Worm (Caenorhabditis elegans) whole organism, L1 larva: Measurements from ENCODE around the gene lact-3.
A peak's percentile ranks its signal among the peaks of the same experiment; 100 is the strongest.

ENCODE experiments used
- C16A3.4 ChIP-seq: fragments of 150-350 bp; optimal IDR thresholded peaks from 2 replicates; lab custom pipeline; 2014; ENCODE audit warnings: missing biosample characterization, missing genetic modification characterization
- C34B4.2 ChIP-seq: sonication (generic microtip); optimal IDR thresholded peaks from 2 replicates; lab custom pipeline; 2017; ENCODE audit warnings: mild to moderate bottlenecking, missing genetic modification characterization, missing compliant biosample characterization
- aha-1 ChIP-seq: fragments of 150-350 bp; optimal IDR thresholded peaks from 2 replicates; lab custom pipeline; 2014; ENCODE audit warnings: missing biosample characterization, missing genetic modification characterization
- alr-1 ChIP-seq: fragments of 200-800 bp; sonication (Bioruptor generic); optimal IDR thresholded peaks from 2 replicates; lab custom pipeline; 2018; ENCODE audit warnings: borderline replicate concordance, mild to moderate bottlenecking, missing genetic modification characterization, missing compliant biosample characterization
- aly-2 ChIP-seq: fragments of 150-350 bp; optimal IDR thresholded peaks from 2 replicates; lab custom pipeline; 2014; ENCODE audit warnings: missing biosample characterization, missing genetic modification characterization
- blmp-1 ChIP-seq: fragments of 150-350 bp; optimal IDR thresholded peaks from 2 replicates; lab custom pipeline; 2014; ENCODE audit warnings: missing biosample characterization, missing genetic modification characterization
- ceh-8 ChIP-seq: fragments of 200-800 bp; sonication (Bioruptor generic); optimal IDR thresholded peaks from 2 replicates; lab custom pipeline; 2018; ENCODE audit warnings: mild to moderate bottlenecking, missing genetic modification characterization, moderate library complexity, missing compliant biosample characterization
- dpl-1 ChIP-seq, 3 experiments: fragments of 150-350 bp in 2 of 3; sonication (generic microtip) in 1 of 3; optimal IDR thresholded peaks; 2 replicates each; lab custom pipeline; 2014 to 2017; ENCODE audit warnings: missing biosample characterization in 3 of 3, missing genetic modification characterization in 3 of 3, missing genetic modification reagents in 3 of 3
- efl-1 ChIP-seq, 4 experiments: fragments of 150-350 bp; optimal IDR thresholded peaks in 3 of 4; peaks in 1 of 4; 1 replicate in 1 of 4; 2 replicates in 3 of 4; lab custom pipeline; 2014; ENCODE audit warnings: missing biosample characterization in 2 of 4, missing genetic modification characterization in 2 of 4, missing genetic modification reagents in 2 of 4
- elt-3 ChIP-seq, 6 experiments: fragments of 150-350 bp in 1 of 6; sonication (generic microtip); optimal IDR thresholded peaks; 2 replicates each; lab custom pipeline; 2017 to 2018; ENCODE audit warnings: missing biosample characterization in 6 of 6, missing genetic modification characterization in 6 of 6, inconsistent platforms in 1 of 6
- ets-5 ChIP-seq: fragments of 200-800 bp; sonication (Bioruptor generic); IDR thresholded peaks from 2 replicates; pipeline ENCODE4 v1.3.6; 2022; ENCODE audit warnings: missing genetic modification characterization, missing compliant biosample characterization
- fkh-10 ChIP-seq: sonication (generic microtip); optimal IDR thresholded peaks from 2 replicates; lab custom pipeline; 2017; ENCODE audit warnings: missing biosample characterization, missing genetic modification reagents, missing genetic modification characterization
- fos-1 ChIP-seq: fragments of 150-350 bp; optimal IDR thresholded peaks from 2 replicates; lab custom pipeline; 2014; ENCODE audit warnings: missing biosample characterization, missing genetic modification characterization
- grh-1 ChIP-seq: fragments of 200-800 bp; sonication (Bioruptor generic); IDR thresholded peaks from 2 replicates; pipeline ENCODE4 v1.3.6; 2022; ENCODE audit warnings: missing genetic modification reagents, missing genetic modification characterization, missing compliant biosample characterization
- hlh-4 ChIP-seq: sonication (generic microtip); optimal IDR thresholded peaks from 2 replicates; lab custom pipeline; 2016; ENCODE audit warnings: mild to moderate bottlenecking, missing genetic modification characterization, missing compliant biosample characterization
- jun-1 ChIP-seq: fragments of 150-350 bp; optimal IDR thresholded peaks from 2 replicates; lab custom pipeline; 2014; ENCODE audit warnings: missing biosample characterization, missing genetic modification reagents, missing genetic modification characterization
- lin-14 ChIP-seq: fragments of 200-800 bp; sonication (Bioruptor generic); optimal IDR thresholded peaks from 2 replicates; lab custom pipeline; 2018; ENCODE audit warnings: mild to moderate bottlenecking, missing genetic modification characterization, moderate library complexity, missing compliant biosample characterization
- lin-35 ChIP-seq, 2 experiments: fragments of 150-350 bp; optimal IDR thresholded peaks; 2 replicates each; lab custom pipeline; 2014; ENCODE audit warnings: missing biosample characterization in 2 of 2, missing genetic modification characterization in 2 of 2, missing genetic modification reagents in 2 of 2
- lir-3 ChIP-seq: sonication (generic microtip); optimal IDR thresholded peaks from 2 replicates; lab custom pipeline; 2016; ENCODE audit warnings: mild to moderate bottlenecking, missing genetic modification characterization, moderate library complexity, missing compliant biosample characterization; ENCODE audit not compliant: poor library complexity
- lsy-2 ChIP-seq, 2 experiments: fragments of 150-350 bp; optimal IDR thresholded peaks; 2 replicates each; lab custom pipeline; 2014; ENCODE audit warnings: missing biosample characterization in 2 of 2, missing genetic modification characterization in 2 of 2
- mab-9 ChIP-seq: fragments of 200-800 bp; sonication (Bioruptor generic); IDR thresholded peaks from 2 replicates; pipeline ENCODE4 v1.3.6; 2022; ENCODE audit warnings: missing genetic modification reagents, missing genetic modification characterization, missing compliant biosample characterization
- mep-1 ChIP-seq: fragments of 150-350 bp; optimal IDR thresholded peaks from 2 replicates; lab custom pipeline; 2014; ENCODE audit warnings: missing biosample characterization, missing genetic modification characterization
- nhr-11 ChIP-seq: fragments of 150-350 bp; optimal IDR thresholded peaks from 2 replicates; lab custom pipeline; 2014; ENCODE audit warnings: missing biosample characterization, missing genetic modification characterization
- nhr-12 ChIP-seq: sonication (generic microtip); optimal IDR thresholded peaks from 2 replicates; lab custom pipeline; 2017; ENCODE audit warnings: missing biosample characterization, missing genetic modification characterization
- nhr-47 ChIP-seq: sonication (generic microtip); optimal IDR thresholded peaks from 2 replicates; lab custom pipeline; 2016; ENCODE audit warnings: mild to moderate bottlenecking, missing genetic modification characterization, moderate library complexity, missing compliant biosample characterization
- nhr-71 ChIP-seq: sonication (generic microtip); optimal IDR thresholded peaks from 2 replicates; lab custom pipeline; 2016; ENCODE audit warnings: mild to moderate bottlenecking, missing genetic modification characterization, moderate library complexity, missing compliant biosample characterization
- rnt-1 ChIP-seq: sonication (generic microtip); optimal IDR thresholded peaks from 2 replicates; lab custom pipeline; 2016; ENCODE audit warnings: mild to moderate bottlenecking, missing genetic modification characterization, moderate library complexity, missing compliant biosample characterization
- snu-23 ChIP-seq: sonication (generic microtip); optimal IDR thresholded peaks from 2 replicates; lab custom pipeline; 2016; ENCODE audit warnings: missing genetic modification characterization, missing compliant biosample characterization
- tlp-1 ChIP-seq: fragments of 150-350 bp; optimal IDR thresholded peaks from 2 replicates; lab custom pipeline; 2014; ENCODE audit warnings: missing biosample characterization, missing genetic modification characterization
- unc-86 ChIP-seq: sonication (generic microtip); optimal IDR thresholded peaks from 2 replicates; lab custom pipeline; 2016; ENCODE audit warnings: missing genetic modification characterization, missing compliant biosample characterization
- unc-98 ChIP-seq: fragments of 200-800 bp; sonication (Bioruptor generic); IDR thresholded peaks from 2 replicates; pipeline ENCODE4 v1.3.6; 2022; ENCODE audit warnings: missing genetic modification characterization, missing compliant biosample characterization
- ztf-11 ChIP-seq, 2 experiments: sonication (generic microtip); optimal IDR thresholded peaks; 2 replicates each; lab custom pipeline; 2016 to 2017; ENCODE audit warnings: missing genetic modification characterization in 2 of 2, missing biosample characterization in 1 of 2, missing compliant biosample characterization in 1 of 2
- ztf-4 ChIP-seq: fragments of 150-350 bp; optimal IDR thresholded peaks from 2 replicates; lab custom pipeline; 2014; ENCODE audit warnings: missing biosample characterization, missing genetic modification characterization

Gene lact-3

DNA sequence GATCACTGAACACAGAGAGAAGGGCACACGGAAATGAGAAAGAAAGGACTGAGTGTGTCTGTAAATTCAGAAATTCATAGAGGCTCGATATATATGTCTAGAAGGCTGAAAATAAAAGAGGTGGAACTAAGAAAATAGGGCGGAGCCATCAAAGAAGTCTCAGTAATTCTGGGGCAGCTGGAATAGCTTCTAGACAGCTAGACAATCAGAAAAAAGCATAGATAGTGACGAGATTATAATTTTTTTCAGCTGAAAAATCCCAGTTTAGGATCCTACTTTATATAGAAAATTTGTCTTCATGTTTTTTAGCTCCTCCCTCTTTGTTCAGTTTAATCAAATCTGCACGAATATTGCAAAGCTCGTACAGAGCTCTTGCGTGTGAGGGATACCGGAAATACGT is 7.5 kb upstream of the lact-3 start, which contains the start of gene D2089.3:
D2089.3 (minus strand) TSS at position 101 of the 400 bp plus-strand sequence.
- TF ChIP-seq lir-3 (tag; lab: Kevin White, UChicago), result no peak
- TF ChIP-seq fkh-10 (GFP tag; lab: Kevin White, UChicago), result no peak
- no peak for TF ChIP-seq hlh-4
- no peak for TF ChIP-seq fos-1 (tag; lab: Kevin White, UChicago)
- TF ChIP-seq nhr-12, result no peak
- no peak for TF ChIP-seq rnt-1 (tag; lab: Kevin White, UChicago)
- no peak for TF ChIP-seq ztf-4 (tag; lab: Kevin White, UChicago)
- no peak for TF ChIP-seq C34B4.2 (tag; lab: Kevin White, UChicago)
- TF ChIP-seq, all 84 proteins: peak for 0

DNA sequence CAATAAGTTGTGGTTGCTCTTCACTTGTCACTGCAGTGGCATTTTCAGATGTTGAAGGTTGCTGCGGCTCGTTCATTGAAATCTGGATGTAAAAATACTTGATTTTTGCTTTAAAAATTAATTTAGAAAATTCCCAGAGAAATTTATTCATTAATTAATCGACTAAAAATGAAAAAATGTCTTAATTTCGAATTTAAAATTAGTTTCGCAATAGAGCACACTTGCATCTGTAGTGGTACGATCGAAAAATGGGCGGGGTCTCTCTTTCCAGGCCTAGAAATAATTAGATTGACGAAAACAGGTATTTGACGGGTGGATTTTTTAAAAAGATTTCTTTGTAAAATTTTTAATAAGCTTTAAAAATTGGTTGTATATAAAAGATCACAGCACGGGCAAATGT is 5.2 kb upstream of the lact-3 start, which contains the start of gene D2089.8:
D2089.8 (minus strand) TSS at position 84 of the 400 bp plus-strand sequence.
- TF ChIP-seq aha-1 (tag; lab: Kevin White, UChicago), result no peak
- TF ChIP-seq aly-2 (tag; lab: Kevin White, UChicago), result no peak
- no peak for TF ChIP-seq elt-3 (tag; optimal IDR thresholded peaks at IDR 0.05; lab: Kevin White, UChicago)
- no peak for TF ChIP-seq tlp-1 (tag; lab: Kevin White, UChicago)
- no peak for TF ChIP-seq unc-98 (GFP tag; lab: Robert Waterston, UW)
- peak; percentile 38 for TF ChIP-seq mep-1 (tag; lab: Kevin White, UChicago)
- TF ChIP-seq lin-14 (GFP tag; lab: Kevin White, UChicago), result no peak
- no peak for TF ChIP-seq fkh-10 (GFP tag; lab: Kevin White, UChicago)
- TF ChIP-seq nhr-11 (tag; lab: Kevin White, UChicago), result no peak
- TF ChIP-seq C16A3.4 (tag; lab: Kevin White, UChicago), result peak; percentile 12
- TF ChIP-seq mab-9 (GFP tag; lab: Robert Waterston, UW), result no peak
- peak in 1 of 2 experiments; percentile 43 for TF ChIP-seq lin-35 (GFP tag; optimal IDR thresholded peaks at IDR 0.05; lab: Kevin White, UChicago)
- no peak for TF ChIP-seq ztf-11 (tag; optimal IDR thresholded peaks at IDR 0.05; lab: Kevin White, UChicago)
- no peak for TF ChIP-seq nhr-47
- TF ChIP-seq efl-1 (optimal IDR thresholded peaks at IDR 0.05; lab: Kevin White, UChicago), result peak in 1 of 2 experiments; percentile 21
- TF ChIP-seq efl-1 (GFP tag; optimal IDR thresholded peaks at IDR 0.05 in 1 of 2; lab: Kevin White, UChicago), result peak; percentile 19 to 39
- no peak for TF ChIP-seq nhr-71 (tag; lab: Kevin White, UChicago)
- TF ChIP-seq blmp-1 (tag; lab: Kevin White, UChicago), result peak; percentile 17
- no peak for TF ChIP-seq snu-23
- TF ChIP-seq lsy-2 (tag; optimal IDR thresholded peaks at IDR 0.05; lab: Kevin White, UChicago), result peak in 1 of 2 experiments; percentile 48
- no peak for TF ChIP-seq ztf-4 (tag; lab: Kevin White, UChicago)
- TF ChIP-seq ceh-8 (GFP tag; lab: Kevin White, UChicago), result no peak
- no peak for TF ChIP-seq grh-1 (GFP tag; lab: Robert Waterston, UW)
- no peak for TF ChIP-seq unc-86
- TF ChIP-seq dpl-1 (GFP tag; optimal IDR thresholded peaks at IDR 0.05; lab: Kevin White, UChicago), result peak in 2 of 3 experiments; percentile 9 to 55

DNA sequence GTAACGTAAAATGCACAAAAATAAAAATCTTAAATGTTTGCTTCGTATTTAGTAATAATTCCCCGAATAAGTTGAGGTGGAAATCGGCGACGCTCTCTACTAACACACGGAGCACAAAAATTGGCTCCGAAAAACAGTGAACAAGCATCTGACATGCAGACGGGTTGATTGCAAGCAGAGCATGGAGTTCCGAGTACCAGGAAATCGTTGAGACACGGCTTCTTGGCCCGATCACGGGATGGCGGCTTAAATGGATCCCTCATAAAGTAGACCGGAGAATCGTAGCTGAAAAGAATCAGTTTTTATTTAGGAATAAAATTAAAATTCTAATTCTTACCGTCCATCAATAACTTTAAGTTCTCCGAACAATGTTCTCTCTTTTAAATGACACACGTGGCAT is 4.8 kb upstream of the lact-3 start:
- TF ChIP-seq efl-1 (optimal IDR thresholded peaks at IDR 0.05; lab: Kevin White, UChicago) (no peak), efl-1 (GFP tag; optimal IDR thresholded peaks at IDR 0.05 in 1 of 2; lab: Kevin White, UChicago) (peak in 1 of 2 experiments; percentile 75), alr-1 (no peak), jun-1 (no peak)

DNA sequence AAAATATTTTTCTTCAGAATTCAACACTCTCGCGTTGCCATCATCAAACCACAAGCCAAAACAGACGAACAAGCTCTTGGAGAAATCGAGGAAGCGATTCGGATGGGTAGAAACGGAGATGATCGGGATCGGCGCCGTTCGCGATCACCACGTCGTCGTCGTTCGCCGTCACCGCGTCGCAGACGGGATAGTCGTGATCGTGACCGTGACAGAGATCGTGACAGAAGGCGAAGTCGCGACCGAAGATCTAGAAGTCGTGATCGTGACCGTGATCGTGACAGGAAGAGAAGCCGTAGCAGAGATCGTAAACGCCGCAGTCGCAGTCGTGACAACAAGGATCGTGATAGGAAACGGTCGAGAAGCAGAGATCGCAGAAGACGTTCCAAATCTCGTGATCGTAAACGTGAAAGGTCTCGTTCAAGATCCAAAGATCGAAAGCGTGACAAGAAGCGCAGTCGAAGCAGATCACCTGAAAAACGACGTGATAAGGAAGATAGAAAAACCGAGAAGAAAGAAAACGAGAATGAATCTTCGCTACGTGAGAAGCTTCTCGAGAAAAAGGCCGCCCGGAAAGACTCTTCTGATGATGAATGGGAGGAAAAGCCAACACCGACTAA is 4.1 kb upstream of the lact-3 start:
- 0 out of 2 replicates have a peak, but pooled peaks have one; percentile 67 for TF ChIP-seq ets-5 (GFP tag; lab: Robert Waterston, UW)
- TF ChIP-seq unc-98 (GFP tag; lab: Robert Waterston, UW), result no peak
- peak; percentile 14 for TF ChIP-seq blmp-1 (tag; lab: Kevin White, UChicago)
